Worm (Caenorhabditis elegans) whole organism, L1 larva: ENCODE measurements around the gene Y66A7A.9.
A peak's percentile ranks its signal among the peaks of the same experiment; 100 is the strongest.

Experiments
- C04F5.9 ChIP-seq: sonication (generic microtip); optimal IDR thresholded peaks from 2 replicates; lab custom pipeline; 2016; ENCODE audit warnings: missing genetic modification characterization, missing compliant biosample characterization
- C16A3.4 ChIP-seq: fragments of 150-350 bp; optimal IDR thresholded peaks from 2 replicates; lab custom pipeline; 2014; ENCODE audit warnings: missing biosample characterization, missing genetic modification characterization
- C34B4.2 ChIP-seq: sonication (generic microtip); optimal IDR thresholded peaks from 2 replicates; lab custom pipeline; 2017; ENCODE audit warnings: mild to moderate bottlenecking, missing genetic modification characterization, missing compliant biosample characterization
- blmp-1 ChIP-seq: fragments of 150-350 bp; optimal IDR thresholded peaks from 2 replicates; lab custom pipeline; 2014; ENCODE audit warnings: missing biosample characterization, missing genetic modification characterization
- ceh-8 ChIP-seq: fragments of 200-800 bp; sonication (Bioruptor generic); optimal IDR thresholded peaks from 2 replicates; lab custom pipeline; 2018; ENCODE audit warnings: mild to moderate bottlenecking, missing genetic modification characterization, moderate library complexity, missing compliant biosample characterization
- ceh-88 ChIP-seq: fragments of 200-800 bp; sonication (Bioruptor generic); IDR thresholded peaks from 2 replicates; pipeline ENCODE4 v1.3.6; 2022; ENCODE audit warnings: missing genetic modification characterization, missing compliant biosample characterization
- ceh-90 ChIP-seq: sonication (generic microtip); optimal IDR thresholded peaks from 2 replicates; lab custom pipeline; 2016; ENCODE audit warnings: missing genetic modification characterization, missing compliant biosample characterization
- ces-1 ChIP-seq: fragments of 150-350 bp; optimal IDR thresholded peaks from 2 replicates; lab custom pipeline; 2014; ENCODE audit warnings: missing biosample characterization, missing genetic modification reagents, missing genetic modification characterization
- efl-1 ChIP-seq, 4 experiments: fragments of 150-350 bp; optimal IDR thresholded peaks in 3 of 4; peaks in 1 of 4; 1 replicate in 1 of 4; 2 replicates in 3 of 4; lab custom pipeline; 2014; ENCODE audit warnings: missing biosample characterization in 2 of 4, missing genetic modification characterization in 2 of 4, missing genetic modification reagents in 2 of 4
- elt-3 ChIP-seq, 6 experiments: fragments of 150-350 bp in 1 of 6; sonication (generic microtip); optimal IDR thresholded peaks; 2 replicates each; lab custom pipeline; 2017 to 2018; ENCODE audit warnings: missing biosample characterization in 6 of 6, missing genetic modification characterization in 6 of 6, inconsistent platforms in 1 of 6
- fkh-10 ChIP-seq: sonication (generic microtip); optimal IDR thresholded peaks from 2 replicates; lab custom pipeline; 2017; ENCODE audit warnings: missing biosample characterization, missing genetic modification reagents, missing genetic modification characterization
- fkh-8 ChIP-seq: sonication (generic microtip); optimal IDR thresholded peaks from 2 replicates; lab custom pipeline; 2016; ENCODE audit warnings: mild to moderate bottlenecking, missing genetic modification characterization, missing compliant biosample characterization
- fos-1 ChIP-seq: fragments of 150-350 bp; optimal IDR thresholded peaks from 2 replicates; lab custom pipeline; 2014; ENCODE audit warnings: missing biosample characterization, missing genetic modification characterization
- grh-1 ChIP-seq: fragments of 200-800 bp; sonication (Bioruptor generic); IDR thresholded peaks from 2 replicates; pipeline ENCODE4 v1.3.6; 2022; ENCODE audit warnings: missing genetic modification reagents, missing genetic modification characterization, missing compliant biosample characterization
- hlh-4 ChIP-seq: sonication (generic microtip); optimal IDR thresholded peaks from 2 replicates; lab custom pipeline; 2016; ENCODE audit warnings: mild to moderate bottlenecking, missing genetic modification characterization, missing compliant biosample characterization
- irx-1 ChIP-seq: sonication (generic microtip); optimal IDR thresholded peaks from 2 replicates; lab custom pipeline; 2016; ENCODE audit warnings: missing genetic modification characterization, missing compliant biosample characterization
- lin-35 ChIP-seq, 2 experiments: fragments of 150-350 bp; optimal IDR thresholded peaks; 2 replicates each; lab custom pipeline; 2014; ENCODE audit warnings: missing biosample characterization in 2 of 2, missing genetic modification characterization in 2 of 2, missing genetic modification reagents in 2 of 2
- mdl-1 ChIP-seq, 2 experiments: fragments of 150-350 bp; optimal IDR thresholded peaks; 2 replicates each; lab custom pipeline; 2014 to 2017; ENCODE audit warnings: missing biosample characterization in 2 of 2, missing genetic modification characterization in 2 of 2, inconsistent platforms in 1 of 2
- mef-2 ChIP-seq: fragments of 150-350 bp; optimal IDR thresholded peaks from 2 replicates; lab custom pipeline; 2014; ENCODE audit warnings: missing biosample characterization, missing genetic modification characterization
- nhr-11 ChIP-seq: fragments of 150-350 bp; optimal IDR thresholded peaks from 2 replicates; lab custom pipeline; 2014; ENCODE audit warnings: missing biosample characterization, missing genetic modification characterization
- nhr-19 ChIP-seq: fragments of 200-800 bp; sonication (Bioruptor generic); conservative IDR thresholded peaks from 2 replicates; pipeline ENCODE4 v1.3.6; 2022; ENCODE audit warnings: missing genetic modification characterization, missing compliant biosample characterization
- nhr-237 ChIP-seq: fragments of 150-350 bp; optimal IDR thresholded peaks from 2 replicates; lab custom pipeline; 2014; ENCODE audit warnings: missing biosample characterization, missing genetic modification characterization
- nhr-28 ChIP-seq: fragments of 150-350 bp; optimal IDR thresholded peaks from 2 replicates; lab custom pipeline; 2014; ENCODE audit warnings: missing biosample characterization, missing genetic modification characterization
- nhr-76 ChIP-seq: sonication (generic microtip); optimal IDR thresholded peaks from 2 replicates; lab custom pipeline; 2017; ENCODE audit warnings: missing biosample characterization, missing genetic modification characterization
- nhr-77 ChIP-seq: fragments of 150-350 bp; optimal IDR thresholded peaks from 2 replicates; lab custom pipeline; 2014; ENCODE audit warnings: missing biosample characterization, missing genetic modification characterization
- nhr-84 ChIP-seq: sonication (generic microtip); optimal IDR thresholded peaks from 2 replicates; lab custom pipeline; 2017; ENCODE audit warnings: missing biosample characterization, missing genetic modification characterization
- nhr-85 ChIP-seq: sonication (generic microtip); peaks from one replicate; lab custom pipeline; 2016; ENCODE audit warnings: missing genetic modification characterization, inconsistent platforms, missing compliant biosample characterization
- pag-3 ChIP-seq: sonication (generic microtip); optimal IDR thresholded peaks from 2 replicates; lab custom pipeline; 2017; ENCODE audit warnings: missing genetic modification characterization, mild to moderate bottlenecking, missing compliant biosample characterization, antibody characterized with exemption, borderline replicate concordance; ENCODE audit not compliant: insufficient read depth
- pax-3 ChIP-seq: fragments of 200-800 bp; sonication (Bioruptor generic); optimal IDR thresholded peaks from 2 replicates; lab custom pipeline; 2018; ENCODE audit warnings: mild to moderate bottlenecking, missing genetic modification characterization, moderate library complexity, missing compliant biosample characterization
- snpc-4 ChIP-seq: fragments of 150-350 bp; optimal IDR thresholded peaks from 2 replicates; lab custom pipeline; 2014; ENCODE audit warnings: missing biosample characterization, missing genetic modification characterization
- sox-4 ChIP-seq: sonication (generic microtip); optimal IDR thresholded peaks from 2 replicates; lab custom pipeline; 2016; ENCODE audit warnings: missing genetic modification characterization, missing compliant biosample characterization
- sptf-1 ChIP-seq: fragments of 150-350 bp; optimal IDR thresholded peaks from 2 replicates; lab custom pipeline; 2014; ENCODE audit warnings: missing biosample characterization, missing genetic modification characterization
- tlp-1 ChIP-seq: fragments of 150-350 bp; optimal IDR thresholded peaks from 2 replicates; lab custom pipeline; 2014; ENCODE audit warnings: missing biosample characterization, missing genetic modification characterization
- unc-130 ChIP-seq: fragments of 150-350 bp; optimal IDR thresholded peaks from 2 replicates; lab custom pipeline; 2017; ENCODE audit warnings: missing biosample characterization, missing genetic modification characterization, inconsistent platforms
- vab-15 ChIP-seq: sonication (generic microtip); optimal IDR thresholded peaks from 2 replicates; lab custom pipeline; 2017; ENCODE audit warnings: missing genotype, mild to moderate bottlenecking, missing genetic modification characterization, missing compliant biosample characterization
- zag-1 ChIP-seq: fragments of 150-350 bp; optimal IDR thresholded peaks from 2 replicates; lab custom pipeline; 2014; ENCODE audit warnings: missing biosample characterization, missing genetic modification characterization
- zip-4 ChIP-seq: fragments of 200-800 bp; sonication (Bioruptor generic); optimal IDR thresholded peaks from 2 replicates; lab custom pipeline; 2018; ENCODE audit warnings: mild to moderate bottlenecking, missing genetic modification characterization, moderate library complexity, missing compliant biosample characterization
- ztf-4 ChIP-seq: fragments of 150-350 bp; optimal IDR thresholded peaks from 2 replicates; lab custom pipeline; 2014; ENCODE audit warnings: missing biosample characterization, missing genetic modification characterization

Y66A7A.9 gene

DNA sequence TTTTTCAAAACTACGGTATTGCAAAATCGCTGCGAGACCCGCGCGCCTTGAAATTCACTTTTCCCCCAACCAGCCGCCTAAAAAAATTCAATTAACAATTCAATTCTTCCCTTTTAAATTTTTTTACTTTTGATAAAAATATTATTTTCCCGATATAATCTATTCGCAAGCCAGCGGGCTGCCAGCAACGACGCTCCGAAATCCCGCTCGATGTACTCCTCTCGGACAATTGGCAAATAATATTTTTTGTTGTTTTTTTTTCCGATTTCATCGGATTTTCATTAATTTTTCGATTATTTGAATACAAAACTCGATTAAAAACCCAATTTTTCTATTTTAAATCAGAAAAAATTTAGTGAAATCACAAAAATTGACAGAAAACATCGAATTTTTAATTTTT is 3.5 kb upstream of the Y66A7A.9 start:
- TF ChIP-seq pax-3 (tag; lab: Kevin White, UChicago) (no peak), tlp-1 (no peak), pag-3 (tag; lab: Kevin White, UChicago) (no peak), nhr-76 (tag; lab: Kevin White, UChicago) (no peak), snpc-4 (tag; lab: Kevin White, UChicago) (no peak), nhr-77 (no peak)

ce11 chrIII:11614874-11615273 is 2.6 kb upstream of the Y66A7A.9 start:
- TF ChIP-seq C04F5.9 (tag; lab: Kevin White, UChicago) = no peak
- TF ChIP-seq efl-1 (optimal IDR thresholded peaks at IDR 0.05; lab: Kevin White, UChicago) = no peak
- TF ChIP-seq efl-1 (GFP tag; optimal IDR thresholded peaks at IDR 0.05 in 1 of 2; lab: Kevin White, UChicago) = no peak
- TF ChIP-seq zag-1 (tag; lab: Kevin White, UChicago) = no peak
- no peak for TF ChIP-seq zip-4 (GFP tag; lab: Kevin White, UChicago)
- no peak for TF ChIP-seq lin-35 (GFP tag; optimal IDR thresholded peaks at IDR 0.05; lab: Kevin White, UChicago)

ce11 chrIII:11614325-11614724 is 2.1 kb upstream of the Y66A7A.9 start:
- peak; percentile 14 for TF ChIP-seq nhr-85 (tag; lab: Kevin White, UChicago)

DNA sequence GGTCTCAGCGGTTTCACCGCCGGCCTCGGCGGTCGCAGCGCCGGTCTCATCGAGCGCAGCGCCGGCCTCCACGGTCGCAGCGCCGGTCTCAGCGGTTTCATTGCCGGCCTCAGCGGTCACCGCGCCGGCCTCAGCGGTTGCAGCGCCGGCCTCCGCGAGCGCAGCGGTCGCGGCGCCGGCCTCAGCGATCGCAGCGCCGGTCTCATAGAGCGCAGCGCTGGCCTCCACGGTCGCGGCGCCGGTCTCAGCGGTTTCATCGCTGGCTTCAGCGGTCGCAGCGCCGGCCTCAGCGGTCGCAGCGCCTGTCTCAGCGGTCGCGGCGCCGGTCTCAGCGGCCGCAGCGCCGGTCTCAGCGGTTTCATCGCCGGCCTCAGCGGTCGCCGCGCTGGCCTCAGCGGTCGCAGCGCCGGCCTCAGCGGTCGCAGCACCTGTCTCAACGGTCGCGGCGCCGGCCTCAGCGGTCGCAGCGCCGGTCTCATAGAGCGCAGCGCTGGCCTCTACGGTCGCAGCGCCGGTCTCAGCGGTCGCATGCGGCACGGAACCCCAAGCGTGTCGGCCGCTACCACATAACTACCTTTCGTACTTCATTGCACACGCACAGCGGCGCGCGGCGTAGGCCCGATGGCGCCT is 538 bp downstream of the Y66A7A.9 start:
- no peak for TF ChIP-seq nhr-237 (tag; lab: Kevin White, UChicago)
- peak; percentile 86 for TF ChIP-seq ceh-8 (GFP tag; lab: Kevin White, UChicago)

DNA sequence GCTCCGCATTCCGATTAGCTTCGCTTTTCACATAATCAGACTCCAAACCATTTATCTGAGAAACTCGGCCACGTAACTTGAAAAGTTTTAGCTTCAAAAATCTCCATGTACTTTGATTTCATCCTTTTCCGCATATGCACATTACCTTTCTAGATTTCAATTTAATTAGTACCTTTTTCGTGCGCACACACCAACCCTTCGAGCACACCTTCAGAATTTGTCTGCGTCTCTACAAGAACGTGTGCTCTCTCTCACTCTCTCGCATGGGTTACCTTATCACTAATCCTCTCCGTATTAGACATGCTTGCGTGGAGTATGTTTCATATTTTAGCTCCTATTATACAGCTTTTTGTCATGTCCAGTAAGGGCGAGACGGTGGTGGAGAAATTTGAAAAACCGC is 2.7 kb downstream of the Y66A7A.9 start, which contains the start of gene Y66D12A.30:
Gene Y66D12A.30, plus strand, starts transcription at position 301 of the 400 bp plus-strand sequence.
- TF ChIP-seq hlh-4 (tag; lab: Kevin White, UChicago) (no peak), fkh-8 (tag; lab: Kevin White, UChicago) (peak; percentile 14), mef-2 (tag; lab: Kevin White, UChicago) (no peak)

DNA sequence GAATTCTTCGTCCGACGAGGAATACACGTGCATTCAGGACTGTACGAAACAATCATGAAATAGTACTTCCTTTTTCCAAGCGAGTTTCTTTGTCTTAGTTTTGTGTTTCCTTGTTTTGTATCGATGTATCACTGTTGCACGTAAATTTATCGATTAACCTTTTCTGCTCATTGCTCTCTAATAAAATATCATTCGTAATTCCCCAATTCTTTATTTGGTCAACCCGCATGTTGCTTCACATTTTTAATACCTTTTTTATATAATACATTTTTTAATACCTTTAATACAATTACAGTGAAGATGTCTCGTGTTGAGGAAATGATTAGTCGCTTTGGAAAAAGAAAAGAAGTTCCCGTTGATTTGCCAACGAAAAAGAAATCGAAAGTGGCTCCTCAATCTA is 4.4 kb downstream of the Y66A7A.9 start, which contains the start of gene Y66D12A.1:
Gene Y66D12A.1, plus strand, starts transcription at position 301 of the 400 bp plus-strand sequence.
- no peak for TF ChIP-seq mdl-1 (tag; optimal IDR thresholded peaks at IDR 0.05; lab: Kevin White, UChicago)
- TF ChIP-seq C16A3.4 (tag; lab: Kevin White, UChicago) = no peak
- no peak for TF ChIP-seq nhr-77

DNA sequence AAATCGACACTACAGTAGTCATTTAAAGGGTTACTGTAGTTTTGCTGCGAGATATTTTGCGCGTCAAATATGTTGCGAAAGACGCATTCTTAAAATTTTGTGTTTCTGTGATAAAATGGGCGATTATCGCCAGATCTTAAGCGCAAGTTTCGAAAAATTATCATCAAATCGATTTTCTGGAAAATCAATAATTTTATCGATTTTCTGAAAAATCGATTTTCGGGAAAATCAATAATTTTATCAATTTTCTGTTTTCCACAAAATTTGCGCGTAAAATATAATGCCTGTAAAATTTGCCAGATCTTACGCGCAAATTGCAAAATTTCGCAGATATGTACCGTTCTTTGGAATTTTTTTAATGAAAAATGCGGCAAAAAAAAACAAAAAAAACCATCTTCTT is 20.2 kb downstream of the Y66A7A.9 start:
- TF ChIP-seq zip-4 (GFP tag; lab: Kevin White, UChicago) = no peak
- no peak for TF ChIP-seq sptf-1 (tag; lab: Kevin White, UChicago)
- no peak for TF ChIP-seq grh-1 (GFP tag; lab: Robert Waterston, UW)
- TF ChIP-seq ces-1 (GFP tag; lab: Kevin White, UChicago) = no peak
- no peak for TF ChIP-seq nhr-11 (tag; lab: Kevin White, UChicago)
- TF ChIP-seq irx-1 = no peak
- TF ChIP-seq nhr-28 (tag; lab: Kevin White, UChicago) = no peak
- no peak for TF ChIP-seq efl-1 (optimal IDR thresholded peaks at IDR 0.05; lab: Kevin White, UChicago)
- no peak for TF ChIP-seq efl-1 (GFP tag; optimal IDR thresholded peaks at IDR 0.05 in 1 of 2; lab: Kevin White, UChicago)

DNA sequence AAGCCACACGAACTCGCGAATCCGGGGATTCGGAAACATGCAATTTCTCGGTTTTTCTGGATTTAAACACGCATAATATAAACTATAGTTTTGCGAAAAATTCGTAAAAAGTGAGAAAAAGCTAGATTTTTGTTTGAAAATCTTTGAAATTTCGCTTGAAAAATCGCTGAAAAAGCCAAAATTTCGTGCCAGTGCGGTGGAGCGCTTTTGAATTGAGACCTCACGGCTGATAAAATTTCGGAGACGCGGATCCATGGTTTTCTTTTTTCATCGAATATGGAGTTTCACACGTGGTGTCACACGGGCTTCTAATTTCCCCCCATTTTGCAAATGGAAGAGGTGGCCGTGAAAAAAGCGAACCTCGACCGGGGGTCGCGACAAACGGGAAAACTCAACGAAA is 22.0 kb downstream of the Y66A7A.9 start:
- TF ChIP-seq nhr-76 (tag; lab: Kevin White, UChicago) (no peak), unc-130 (tag; lab: Kevin White, UChicago) (no peak), ztf-4 (tag; lab: Kevin White, UChicago) (no peak), fkh-10 (GFP tag; lab: Kevin White, UChicago) (no peak), blmp-1 (tag; lab: Kevin White, UChicago) (no peak), pag-3 (tag; lab: Kevin White, UChicago) (no peak), elt-3 (tag; optimal IDR thresholded peaks at IDR 0.05; lab: Kevin White, UChicago) (no peak), nhr-28 (tag; lab: Kevin White, UChicago) (no peak), ceh-88 (GFP tag; lab: Robert Waterston, UW) (no peak), ceh-90 (tag; lab: Kevin White, UChicago) (no peak), vab-15 (tag; lab: Kevin White, UChicago) (no peak), nhr-84 (no peak), sox-4 (tag; lab: Kevin White, UChicago) (no peak), C04F5.9 (tag; lab: Kevin White, UChicago) (no peak), fos-1 (tag; lab: Kevin White, UChicago) (no peak), C34B4.2 (tag; lab: Kevin White, UChicago) (no peak), nhr-19 (no peak)
